Fruit fly (Drosophila melanogaster): ENCODE measurements around the gene Pi4KIIalpha.

Gene Pi4KIIalpha

DNA sequence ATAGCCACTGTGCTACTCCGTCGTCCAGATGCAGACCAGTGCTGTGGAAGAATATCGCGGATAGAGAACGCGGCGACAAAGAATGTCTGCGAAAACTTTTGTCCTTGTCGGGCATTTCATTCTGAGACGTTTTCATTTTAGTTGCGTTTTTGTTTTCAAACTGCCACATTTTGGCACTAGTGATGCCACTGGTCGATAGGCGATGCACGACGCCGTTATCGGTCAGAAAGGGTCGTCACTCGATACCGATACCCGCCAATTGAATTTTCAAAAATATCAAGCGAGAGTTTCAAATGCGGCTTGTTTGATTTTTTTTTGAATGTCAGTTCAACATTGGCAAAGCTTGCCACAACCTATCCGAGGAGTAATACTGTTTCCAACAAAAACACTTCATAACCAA lies 13.0 kb downstream of the Pi4KIIalpha start:
- TF ChIP-seq CG8478 (optimal IDR thresholded peaks at IDR 0.05) = no peak
- TF ChIP-seq CTCF (optimal IDR thresholded peaks at IDR 0.05) = peak; percentile 2 to 4

DNA sequence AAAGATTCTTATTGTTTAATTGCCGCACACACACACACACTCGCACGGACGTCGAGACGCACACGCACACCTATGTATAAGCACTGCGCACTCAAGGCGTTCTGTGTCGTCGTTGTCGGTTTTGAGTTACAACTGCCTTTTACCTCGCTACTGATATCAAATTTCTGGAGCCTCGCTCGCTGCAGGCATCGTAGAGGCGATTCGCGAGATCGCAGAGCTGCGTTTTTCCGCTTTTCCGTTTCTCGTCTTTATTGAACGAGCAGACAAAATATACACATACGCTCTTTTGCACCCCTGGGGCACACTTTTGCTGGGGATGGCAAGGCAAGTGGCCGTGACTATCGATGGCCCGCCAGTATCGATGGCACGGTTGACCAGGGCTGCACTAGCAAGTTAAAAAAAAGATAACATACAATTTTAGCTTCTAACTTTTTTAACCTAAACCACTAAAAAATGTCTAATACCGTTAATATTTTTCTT lies 15.9 kb downstream of the Pi4KIIalpha start, which contains the start of gene CG2519:
Gene CG2519 (minus strand): TSS at position 312 of the 480 bp plus-strand sequence.
- no peak for TF ChIP-seq CG8478 (optimal IDR thresholded peaks at IDR 0.05)
- TF ChIP-seq CTCF (optimal IDR thresholded peaks at IDR 0.05) = peak; percentile 30 to 44

DNA sequence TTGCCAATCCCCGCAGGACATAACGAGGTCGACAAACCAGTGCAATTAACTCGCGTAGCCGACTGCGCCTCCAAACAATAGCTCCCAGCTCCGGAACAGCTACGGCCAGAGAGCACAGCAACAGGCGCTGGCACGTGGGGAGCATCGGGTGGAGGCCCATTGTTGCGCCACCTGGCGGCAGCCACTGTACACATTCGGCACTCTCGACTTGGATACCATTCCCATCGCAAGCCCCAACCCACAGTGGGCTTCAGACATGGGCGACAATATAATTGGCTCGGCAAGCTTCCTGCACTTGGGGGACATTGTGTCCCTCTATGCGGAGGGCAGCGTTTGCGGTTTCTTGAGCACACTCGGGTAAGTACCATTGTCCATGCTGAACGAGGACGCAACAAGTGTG lies 35.9 kb downstream of the Pi4KIIalpha start:
- no peak for TF ChIP-seq CG8478 (optimal IDR thresholded peaks at IDR 0.05)
- TF ChIP-seq CTCF (optimal IDR thresholded peaks at IDR 0.05) = peak; percentile 53 to 68

DNA sequence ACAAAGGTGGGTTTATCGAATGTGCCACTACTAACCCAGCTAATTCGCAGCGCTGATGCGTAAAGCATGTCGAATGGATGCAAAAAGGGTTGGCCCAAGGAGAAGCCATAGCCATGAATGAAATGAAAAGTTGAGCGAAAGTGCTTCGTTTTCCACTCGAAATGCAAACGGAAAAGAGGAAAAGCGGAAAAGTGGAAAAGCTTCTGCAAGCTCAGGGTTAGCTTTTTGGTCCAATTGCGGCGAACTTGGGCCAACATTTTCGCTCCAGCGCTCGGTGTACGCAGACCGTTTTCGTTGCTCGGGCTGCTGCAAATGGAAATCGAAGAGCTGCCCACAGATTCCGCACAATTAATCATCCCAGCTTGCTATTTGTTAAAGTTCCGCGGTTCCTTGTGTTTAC lies 38.6 kb downstream of the Pi4KIIalpha start:
- no peak for TF ChIP-seq CG8478 (optimal IDR thresholded peaks at IDR 0.05)
- TF ChIP-seq CTCF (optimal IDR thresholded peaks at IDR 0.05) = no peak

DNA sequence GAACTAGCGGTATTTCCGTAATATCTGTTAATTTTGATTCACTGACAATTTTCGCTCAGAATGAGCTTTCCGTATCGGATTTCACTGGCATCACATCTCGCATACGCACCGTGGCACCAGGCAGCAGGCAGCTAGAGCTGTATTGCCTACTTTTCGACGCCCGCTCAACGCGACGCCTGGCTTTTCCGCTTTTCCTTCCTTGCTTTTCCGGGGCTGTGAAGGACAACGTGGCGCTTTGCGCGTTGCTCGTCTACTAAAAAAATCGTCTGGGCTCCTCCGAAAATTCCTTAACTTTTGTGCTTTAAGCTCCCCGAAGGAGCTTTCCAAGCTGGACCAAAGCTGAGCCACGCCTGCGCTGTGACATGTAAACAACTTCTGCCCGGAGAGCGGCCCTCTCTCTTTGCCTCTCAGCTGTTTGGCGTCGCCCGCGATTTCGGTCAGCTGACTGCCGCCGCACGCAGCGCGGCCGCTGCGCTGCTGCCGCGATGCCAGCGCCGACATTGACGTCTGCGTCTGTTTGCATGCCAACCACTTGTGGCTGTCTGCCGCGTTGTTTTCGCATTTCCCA lies 40.3 kb downstream of the Pi4KIIalpha start, which contains the start of the genes CG43845 and Nmdar1:
Gene CG43845 (minus strand): TSS at position 51 of the 568 bp plus-strand sequence.
Gene Nmdar1 (minus strand): TSS at position 259 of the 568 bp plus-strand sequence.
- TF ChIP-seq CTCF (optimal IDR thresholded peaks at IDR 0.05) = no peak
- TF ChIP-seq CG8478 (optimal IDR thresholded peaks at IDR 0.05) = no peak

DNA sequence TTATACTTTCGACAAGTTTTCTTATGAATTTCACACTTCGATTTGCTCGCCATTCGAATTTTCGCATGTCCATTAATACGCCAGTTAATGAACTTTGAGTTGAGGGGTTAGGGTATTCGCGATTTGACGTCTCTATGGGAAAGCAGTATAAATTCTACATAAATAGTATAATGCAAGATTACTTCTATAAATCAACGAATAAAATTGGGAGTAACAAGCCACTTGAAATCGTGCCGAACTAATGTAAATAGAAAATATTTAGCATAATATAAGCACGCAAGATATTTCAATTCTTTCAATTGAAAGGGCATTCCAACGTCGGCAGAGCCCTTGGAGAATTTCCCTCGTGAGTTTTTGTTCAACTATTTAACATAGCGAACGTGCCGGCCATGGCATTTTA lies 42.9 kb downstream of the Pi4KIIalpha start:
- no peak for TF ChIP-seq CTCF (optimal IDR thresholded peaks at IDR 0.05)
- TF ChIP-seq CG8478 (optimal IDR thresholded peaks at IDR 0.05) = no peak

DNA sequence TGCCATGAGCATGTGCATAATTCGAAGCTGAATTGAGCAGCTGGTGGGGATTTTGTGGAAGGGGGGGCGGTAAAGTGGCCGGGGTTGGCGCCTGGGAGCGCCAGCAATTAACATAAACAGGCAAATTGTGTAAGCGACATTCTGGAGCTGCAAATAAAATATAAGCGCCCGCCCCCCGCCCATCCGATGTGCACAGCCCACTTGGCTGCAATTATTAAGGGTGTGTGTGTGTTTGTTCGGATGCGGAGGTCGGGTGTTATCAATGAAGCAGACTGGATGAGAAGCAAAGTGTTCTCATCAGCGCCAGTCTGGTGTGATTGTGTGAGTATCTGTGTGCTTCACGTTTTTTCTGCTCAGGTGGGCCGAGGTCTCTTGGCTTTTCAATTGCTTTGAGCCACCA lies 43.7 kb downstream of the Pi4KIIalpha start:
- no peak for TF ChIP-seq CG8478 (optimal IDR thresholded peaks at IDR 0.05)
- TF ChIP-seq CTCF (optimal IDR thresholded peaks at IDR 0.05) = no peak

DNA sequence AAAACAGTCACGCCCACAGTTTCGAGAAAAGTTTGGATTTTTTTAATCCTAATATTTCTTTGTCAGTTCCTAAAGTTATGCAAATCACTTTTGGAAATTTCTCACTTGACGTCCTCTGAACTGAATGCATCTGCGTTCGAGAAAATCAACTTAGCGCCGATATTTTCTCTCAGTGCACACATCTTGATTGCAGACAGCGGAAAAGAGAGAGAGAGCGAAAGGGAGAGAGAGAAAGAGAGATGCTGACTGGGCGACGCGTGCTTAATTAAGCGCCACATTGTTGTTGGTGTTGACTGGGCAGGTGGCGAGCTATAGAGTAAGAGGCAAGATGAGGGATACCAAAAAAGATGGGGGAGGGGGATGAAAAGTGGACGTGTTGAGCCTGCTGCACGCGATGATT lies 44.8 kb downstream of the Pi4KIIalpha start:
- TF ChIP-seq CTCF (optimal IDR thresholded peaks at IDR 0.05) (no peak), CG8478 (optimal IDR thresholded peaks at IDR 0.05) (no peak)

DNA sequence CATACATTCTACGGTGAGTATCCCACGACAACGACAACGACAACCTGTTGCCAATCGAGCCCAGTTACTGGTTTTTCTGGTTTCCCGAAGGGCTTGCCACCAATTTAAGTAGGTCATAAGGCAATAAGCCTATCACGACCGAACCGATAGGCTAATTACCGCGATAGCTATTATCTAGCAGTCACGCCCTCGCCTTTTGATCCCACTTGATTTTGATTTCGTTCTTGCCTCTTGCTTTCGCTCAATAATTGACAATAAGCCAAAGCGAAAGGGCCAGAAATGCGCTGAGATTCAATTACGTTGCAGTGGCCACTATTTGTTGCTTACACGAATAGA lies 45.6 kb downstream of the Pi4KIIalpha start:
- TF ChIP-seq CTCF (optimal IDR thresholded peaks at IDR 0.05) (no peak), CG8478 (optimal IDR thresholded peaks at IDR 0.05) (no peak)

DNA sequence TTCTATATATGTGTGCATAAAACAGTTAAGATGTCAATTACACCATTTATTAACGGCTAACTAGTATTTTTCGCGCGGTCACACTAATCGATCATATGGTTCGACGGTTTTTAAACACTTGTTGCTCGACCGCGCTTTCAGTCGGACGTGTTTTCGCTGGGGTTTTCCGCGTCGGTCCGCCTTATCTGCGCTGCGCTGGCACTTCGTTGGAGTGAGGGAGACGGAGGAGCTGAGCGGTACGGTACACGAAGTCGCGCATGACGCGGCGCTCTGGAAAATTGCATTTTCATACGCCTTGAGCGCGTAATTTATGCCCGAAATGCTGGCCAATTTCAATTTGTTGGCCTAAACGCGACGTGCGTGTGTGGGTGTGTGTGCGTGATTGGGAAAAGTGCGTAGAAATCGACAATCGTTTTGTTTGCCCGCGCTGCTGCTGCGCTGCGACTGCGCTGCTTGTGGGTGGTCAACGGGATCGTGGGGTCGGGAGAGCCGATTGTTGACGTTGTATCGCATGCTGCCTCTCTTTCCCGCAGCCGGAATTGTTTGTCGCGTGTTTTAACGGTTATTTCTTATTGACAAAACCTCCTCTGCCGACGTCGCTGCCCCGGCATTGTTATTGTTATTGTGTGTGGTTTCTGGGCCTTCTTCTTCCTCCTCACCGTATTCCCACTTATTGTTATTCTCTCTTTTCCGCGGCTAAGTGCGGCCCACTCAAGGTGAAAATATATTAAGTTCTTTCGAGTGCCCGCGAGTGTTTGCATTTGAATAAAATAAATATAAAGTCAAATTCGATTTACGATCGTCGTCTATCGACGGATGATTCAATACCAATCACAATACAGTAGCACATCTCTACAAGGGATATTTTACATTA lies 46.2 kb downstream of the Pi4KIIalpha start, which contains the start of gene Itpr:
Gene Itpr (plus strand): TSS at position 116 of the 874 bp plus-strand sequence.
- TF ChIP-seq CG8478 (optimal IDR thresholded peaks at IDR 0.05) = no peak
- no peak for TF ChIP-seq CTCF (optimal IDR thresholded peaks at IDR 0.05)

DNA sequence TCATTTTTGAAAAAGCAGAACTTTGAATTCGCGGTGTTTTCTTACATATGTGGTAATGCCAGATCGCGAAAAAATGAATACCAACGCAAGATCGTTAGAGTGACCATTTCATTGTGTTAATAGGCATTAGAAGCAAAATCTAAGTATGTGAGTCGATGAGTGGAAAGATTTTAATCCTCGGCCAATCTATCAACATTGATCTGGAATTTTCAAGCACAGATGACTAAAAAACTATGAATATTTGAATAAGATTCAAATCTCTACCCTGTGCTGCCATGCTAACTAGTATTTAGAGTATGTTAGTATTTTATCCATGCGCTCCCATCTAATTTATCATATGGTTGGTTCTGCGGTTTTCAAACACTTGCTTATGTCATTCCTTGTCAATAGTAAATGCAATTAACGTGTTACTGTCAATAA lies 46.9 kb downstream of the Pi4KIIalpha start:
- no peak for TF ChIP-seq CG8478 (optimal IDR thresholded peaks at IDR 0.05)
- TF ChIP-seq CTCF (optimal IDR thresholded peaks at IDR 0.05) = no peak

DNA sequence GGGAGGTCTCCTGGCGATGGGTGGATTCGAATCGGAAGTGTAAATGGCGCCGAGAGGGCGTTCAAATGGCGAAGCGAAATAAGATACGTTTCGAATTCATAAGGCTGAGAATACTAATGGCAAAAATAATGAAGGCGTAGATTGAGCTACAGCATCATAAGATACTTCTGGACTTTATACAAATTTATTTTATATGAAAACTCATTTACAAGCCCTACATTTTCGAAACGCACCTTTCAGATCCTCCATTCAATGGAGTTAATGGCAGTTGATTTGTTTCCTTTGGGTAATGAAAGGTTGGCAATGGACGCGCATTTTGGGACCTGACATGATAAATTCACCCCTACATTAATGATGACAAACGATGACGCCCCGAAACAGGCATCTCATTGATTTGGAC lies 48.7 kb downstream of the Pi4KIIalpha start:
- TF ChIP-seq CG8478 (optimal IDR thresholded peaks at IDR 0.05) = no peak
- TF ChIP-seq CTCF (optimal IDR thresholded peaks at IDR 0.05) = no peak

Data from S2 (cell line).